Fruit fly (Drosophila melanogaster) whole organism, larva: Measurements from ENCODE around the gene CG31233.

Experiments used
- noc ChIP-seq: fragments of 200-800 bp; sonication (Bioruptor generic); optimal IDR thresholded peaks from 3 replicates; lab custom pipeline; 2019; ENCODE audit warnings: missing biosample characterization, mild to moderate bottlenecking, missing genetic modification characterization, moderate library complexity

CG31233 gene

DNA sequence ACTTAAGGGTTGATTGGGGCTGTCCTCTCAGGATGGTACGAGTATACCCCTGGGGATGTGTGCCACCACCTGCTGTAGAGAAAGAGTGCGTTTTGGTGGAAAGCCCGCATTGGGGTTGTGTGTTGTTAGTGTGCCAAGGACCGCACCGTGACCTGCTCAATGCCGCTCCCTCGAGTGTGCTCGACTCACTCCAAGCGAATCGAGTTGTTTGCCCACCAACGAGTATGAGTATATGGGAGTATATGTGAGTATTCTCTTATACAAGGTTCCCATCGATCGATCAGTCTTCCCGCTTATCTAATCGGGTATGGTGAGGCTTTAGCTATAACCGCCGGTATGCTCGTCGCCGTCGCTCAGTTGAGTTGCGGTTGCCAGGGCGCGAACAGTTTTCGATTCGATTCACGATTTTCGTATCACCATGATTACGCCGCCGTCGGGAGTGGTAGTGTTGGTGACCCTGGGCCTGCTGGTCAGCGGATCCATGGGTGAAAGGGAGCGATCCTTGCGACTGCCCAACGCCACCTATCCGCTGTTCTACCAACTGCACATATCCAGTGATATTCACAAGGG is 9.8 kb upstream of the CG31233 start, which contains the start of gene CG5849:
TSS of gene CG5849 (plus strand) at position 356 of the 570 bp plus-strand sequence.
- TF ChIP-seq noc (tag; lab: Kevin White, UChicago): peak; percentile 30

DNA sequence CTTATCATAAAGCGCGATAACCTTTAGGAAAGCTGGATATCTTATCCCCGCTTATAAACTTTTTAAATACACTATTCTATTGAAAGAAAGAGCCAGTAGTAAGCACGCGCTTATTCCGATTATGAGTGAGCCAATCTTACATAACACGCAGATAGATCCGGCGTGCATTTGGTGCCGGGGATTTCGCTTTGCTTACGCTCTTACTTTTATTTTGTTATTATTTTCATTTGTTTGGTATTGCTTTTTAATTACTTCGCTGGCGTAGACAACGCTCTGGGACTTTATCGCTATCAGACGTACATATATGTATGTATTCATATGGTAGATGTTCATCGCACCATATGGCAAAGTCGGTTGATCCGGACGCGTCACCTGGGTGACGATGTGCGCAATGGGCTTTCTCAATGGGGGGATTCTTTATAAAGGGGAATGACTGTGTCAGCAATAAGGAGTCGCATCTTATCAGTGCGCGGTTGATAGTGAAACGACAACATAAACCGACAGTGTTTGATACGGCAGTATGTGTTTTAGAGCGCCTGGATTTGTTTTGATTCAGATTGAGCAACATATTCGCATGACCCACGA is 8.8 kb upstream of the CG31233 start:
- peak; percentile 37 for TF ChIP-seq noc (tag; lab: Kevin White, UChicago)

DNA sequence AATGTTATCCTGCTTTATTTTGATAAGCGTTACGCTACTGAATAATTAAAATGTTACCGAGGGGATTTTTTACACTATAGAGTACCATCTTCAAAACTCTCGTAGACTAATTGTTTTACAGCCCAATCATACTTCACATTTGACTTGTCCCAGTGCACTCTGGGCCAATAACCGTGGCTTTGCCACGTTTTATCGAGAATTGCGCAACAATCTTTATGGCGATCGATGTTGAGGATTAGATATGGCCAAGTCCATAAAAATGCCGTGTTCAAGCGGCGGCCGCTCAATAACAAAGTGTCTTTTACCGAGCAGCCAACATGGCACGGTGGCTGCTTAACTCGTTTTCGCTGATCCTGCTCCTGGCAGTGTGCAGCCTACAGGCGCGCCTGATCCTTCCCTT is 4.7 kb upstream of the CG31233 start, which contains the start of gene CG31343:
TSS of gene CG31343 (plus strand) at position 279 of the 400 bp plus-strand sequence.
- no peak for TF ChIP-seq noc (tag; lab: Kevin White, UChicago)

DNA sequence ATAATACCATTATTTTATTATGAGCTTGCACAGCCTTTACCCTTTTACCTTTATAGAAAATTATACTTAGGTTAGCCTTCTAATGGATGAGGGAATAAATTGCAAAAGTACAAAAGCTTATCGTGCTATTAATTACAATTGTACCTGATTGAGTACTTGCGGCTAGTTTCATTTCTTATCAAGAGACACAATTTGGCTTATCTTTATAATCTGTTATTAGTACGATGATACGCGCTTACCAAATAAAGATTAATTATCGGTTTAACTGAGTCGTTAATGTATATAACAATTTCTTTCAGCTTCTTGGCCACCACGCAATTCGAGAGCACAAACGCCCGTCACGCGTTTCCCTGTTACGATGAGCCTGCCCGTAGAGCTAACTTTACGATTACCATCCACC is 3.8 kb upstream of the CG31233 start:
- TF ChIP-seq noc (tag; lab: Kevin White, UChicago): no peak

DNA sequence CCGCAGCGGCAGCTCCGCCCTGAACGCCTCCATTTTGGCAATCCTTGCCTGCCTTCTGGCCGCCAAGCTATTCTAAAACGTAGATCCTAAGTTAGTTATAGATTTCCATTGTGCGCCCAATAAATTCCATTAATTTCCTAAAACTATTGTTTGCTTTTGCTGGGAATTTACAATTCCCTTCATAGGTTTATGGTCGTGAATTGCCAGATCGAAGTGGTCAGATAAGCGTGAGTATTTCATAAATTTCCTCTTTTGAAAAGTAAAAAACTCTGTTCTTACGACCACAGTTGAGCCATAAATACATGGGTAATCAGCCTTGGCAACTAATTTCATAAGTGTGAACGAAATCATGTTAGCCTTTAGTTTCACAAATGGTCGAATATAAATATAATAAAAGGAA is 3.4 kb downstream of the CG31233 start:
- peak; percentile 86 for TF ChIP-seq noc (tag; lab: Kevin White, UChicago)

DNA sequence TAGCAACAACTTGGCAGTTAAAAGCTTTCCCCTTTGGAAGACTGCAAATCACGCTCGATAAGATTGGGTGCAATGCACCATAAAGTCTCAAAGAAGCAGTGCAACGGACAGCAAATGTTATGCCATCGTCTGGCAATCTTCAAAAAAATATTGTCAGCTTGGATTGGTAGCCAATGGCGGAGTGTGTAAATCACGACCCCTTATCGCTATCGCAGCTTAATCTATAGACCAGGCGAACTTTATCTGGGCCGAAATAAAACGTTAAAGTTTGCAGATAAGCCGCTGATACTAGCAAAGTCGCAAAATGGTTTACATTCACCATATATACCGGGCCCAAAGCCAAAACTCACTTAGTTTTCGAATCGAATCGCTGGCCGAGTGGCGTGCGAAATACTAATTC is 4.3 kb downstream of the CG31233 start, which contains the start of gene CG31198:
TSS of gene CG31198 (plus strand) at position 351 of the 400 bp plus-strand sequence.
- peak; percentile 37 for TF ChIP-seq noc (tag; lab: Kevin White, UChicago)

DNA sequence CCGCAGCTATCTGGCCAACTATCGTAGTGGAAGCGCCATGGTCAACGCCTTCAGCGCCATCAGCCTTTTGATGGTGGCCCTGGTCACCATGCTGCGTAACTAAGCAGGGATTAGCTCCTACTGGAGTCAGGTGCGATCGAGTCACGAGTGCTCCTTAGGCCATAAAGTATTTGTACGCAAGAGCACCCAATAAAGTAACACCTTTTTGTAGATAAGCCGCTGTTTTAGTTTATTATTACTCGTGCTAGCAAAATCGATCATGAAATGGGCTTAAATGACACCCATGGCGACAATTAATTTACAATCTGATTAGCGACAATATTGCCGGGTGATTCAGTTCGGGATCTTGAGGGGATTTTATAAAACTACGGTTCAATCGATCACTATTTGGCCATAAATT is 7.9 kb downstream of the CG31233 start:
- peak; percentile 20 for TF ChIP-seq noc (tag; lab: Kevin White, UChicago)

DNA sequence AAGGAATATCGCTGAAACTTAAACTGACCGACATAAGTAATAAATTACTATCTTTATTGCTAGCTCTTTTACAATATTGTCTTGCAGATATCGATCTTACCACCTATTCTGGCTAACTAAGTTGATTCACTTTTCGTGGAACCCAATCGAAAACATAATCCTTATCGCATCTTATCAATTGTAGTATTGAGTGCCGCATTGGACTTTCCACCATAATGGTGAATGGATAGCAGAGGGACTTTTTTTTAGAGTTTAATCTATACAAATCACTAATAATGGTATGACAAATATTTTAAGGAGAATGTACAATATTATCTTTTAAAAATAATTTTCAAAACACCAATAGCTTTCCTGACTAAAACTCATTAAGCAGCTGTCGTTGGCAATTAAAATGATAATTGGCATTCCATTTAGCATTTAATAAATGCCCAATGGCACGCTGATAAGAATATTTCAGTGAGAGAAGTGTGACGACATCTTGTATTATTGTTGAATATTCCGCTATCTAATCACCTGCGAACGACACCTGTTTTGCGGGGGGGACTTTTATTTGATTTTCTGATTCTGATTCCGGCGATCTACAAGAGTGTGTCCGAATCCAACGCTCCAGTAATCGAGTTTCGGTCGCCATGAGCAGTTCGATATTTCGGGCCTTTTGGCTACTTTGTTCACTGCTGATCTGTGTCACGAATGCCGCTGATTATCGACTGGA is 8.6 kb downstream of the CG31233 start, which contains the start of gene CG42335:
TSS of gene CG42335 (plus strand) at position 620 of the 712 bp plus-strand sequence.
- peak; percentile 45 for TF ChIP-seq noc (tag; lab: Kevin White, UChicago)

DNA sequence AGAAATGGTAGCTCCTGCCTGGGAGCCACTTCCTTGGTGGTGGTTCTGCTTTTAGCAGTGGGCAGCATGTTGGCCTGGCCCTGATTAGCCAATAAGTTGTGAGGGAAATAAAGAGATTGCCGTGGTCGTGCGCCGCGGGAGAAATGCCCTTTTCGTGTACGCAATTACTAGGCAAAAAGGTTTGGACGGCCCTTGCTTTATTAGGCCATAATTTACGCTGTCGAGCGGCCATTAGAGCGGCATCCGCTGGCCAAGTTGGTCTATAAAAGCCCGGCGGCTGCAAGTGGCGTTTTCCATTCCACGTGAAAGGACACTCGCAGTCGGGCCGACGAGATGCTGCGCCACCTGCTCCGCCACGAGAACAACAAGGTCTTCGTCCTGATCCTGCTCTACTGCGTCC is 19.6 kb downstream of the CG31233 start, which contains the start of gene Burs:
TSS of gene Burs (plus strand) at position 301 of the 400 bp plus-strand sequence.
- TF ChIP-seq noc (tag; lab: Kevin White, UChicago): no peak

DNA sequence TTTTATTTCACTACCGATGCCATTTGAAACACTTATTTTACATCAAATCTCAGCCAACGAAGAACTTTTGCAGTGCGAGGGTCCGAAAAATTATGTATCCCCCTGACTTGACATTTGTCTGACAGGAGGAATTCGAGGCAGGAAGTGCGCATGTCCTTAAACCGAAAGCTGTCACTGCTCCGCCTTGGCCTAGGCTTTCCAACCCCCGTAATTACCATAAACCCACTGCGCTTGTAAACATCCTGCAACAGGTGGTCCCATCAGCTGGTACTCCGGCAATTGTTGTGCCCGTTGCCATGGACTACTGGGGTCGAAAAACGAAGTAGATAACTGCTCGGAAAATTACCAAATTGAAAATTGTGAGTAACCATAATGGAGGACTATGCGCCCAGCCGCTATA is 26.1 kb downstream of the CG31233 start, which contains the start of the genes GABA-B-R2 and CG6800:
TSS of gene GABA-B-R2 (minus strand) at position 75 of the 400 bp plus-strand sequence.
TSS of gene CG6800 (plus strand) at position 373 of the 400 bp plus-strand sequence.
- TF ChIP-seq noc (tag; lab: Kevin White, UChicago): no peak

DNA sequence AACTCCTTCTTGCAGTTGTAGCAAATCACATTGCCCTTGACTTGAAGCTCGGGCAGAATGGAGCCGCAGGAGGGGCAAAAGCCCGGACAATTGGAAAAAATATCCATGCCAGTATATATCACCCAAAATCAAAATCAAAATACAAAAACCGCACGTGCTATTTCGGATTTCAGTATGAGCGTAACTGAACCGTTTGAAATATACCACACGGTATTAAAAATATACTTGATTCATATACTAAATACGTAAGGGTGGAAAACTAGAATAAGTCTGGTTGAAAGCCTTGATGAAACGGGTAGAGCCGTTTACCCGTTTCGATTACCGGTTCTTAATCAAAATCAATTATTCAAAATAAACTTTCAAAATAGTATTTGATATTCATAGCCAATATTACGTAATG is 28.0 kb downstream of the CG31233 start, which contains the start of gene Polr1H:
TSS of gene Polr1H (minus strand) at position 188 of the 400 bp plus-strand sequence.
- TF ChIP-seq noc (tag; lab: Kevin White, UChicago): no peak

DNA sequence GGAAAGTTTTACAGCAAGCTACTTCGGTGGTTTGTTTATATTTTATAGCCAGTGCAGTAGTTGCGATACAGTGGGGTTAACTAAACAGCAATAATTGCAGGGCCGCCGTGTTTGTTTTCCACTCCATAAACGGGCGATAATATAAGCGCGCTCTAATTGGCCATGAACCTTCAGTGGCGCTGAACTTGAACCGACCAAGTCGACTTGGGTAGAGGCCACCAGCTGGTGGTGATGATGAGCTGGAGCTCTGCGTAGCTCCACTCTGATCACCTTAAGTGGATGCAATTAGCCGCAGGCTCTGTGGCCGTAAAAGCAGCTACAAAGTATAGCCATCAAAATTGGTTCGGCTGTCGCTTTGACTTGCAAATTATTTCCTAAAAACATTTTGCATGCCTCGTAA is 30.4 kb downstream of the CG31233 start:
- TF ChIP-seq noc (tag; lab: Kevin White, UChicago): no peak

DNA sequence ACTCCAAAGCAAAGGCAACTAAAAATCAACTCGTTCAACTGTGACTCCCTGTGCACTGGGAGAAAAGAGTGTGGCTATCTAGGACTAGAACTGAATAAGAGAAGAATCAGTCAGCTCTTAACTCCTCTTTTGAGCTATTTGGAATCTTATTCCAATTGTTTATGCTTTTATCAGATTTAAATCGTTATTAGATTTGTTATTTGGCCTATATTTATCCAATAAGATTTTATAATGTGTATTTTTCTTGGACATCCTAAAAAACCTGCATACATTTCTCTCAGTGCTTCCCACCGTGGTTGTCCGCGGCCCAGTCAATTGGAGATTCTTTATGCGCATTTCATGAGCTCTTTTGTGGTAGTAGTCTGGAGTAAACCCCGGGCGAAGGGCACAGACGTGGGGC is 31.8 kb downstream of the CG31233 start:
- peak; percentile 68 for TF ChIP-seq noc (tag; lab: Kevin White, UChicago)

DNA sequence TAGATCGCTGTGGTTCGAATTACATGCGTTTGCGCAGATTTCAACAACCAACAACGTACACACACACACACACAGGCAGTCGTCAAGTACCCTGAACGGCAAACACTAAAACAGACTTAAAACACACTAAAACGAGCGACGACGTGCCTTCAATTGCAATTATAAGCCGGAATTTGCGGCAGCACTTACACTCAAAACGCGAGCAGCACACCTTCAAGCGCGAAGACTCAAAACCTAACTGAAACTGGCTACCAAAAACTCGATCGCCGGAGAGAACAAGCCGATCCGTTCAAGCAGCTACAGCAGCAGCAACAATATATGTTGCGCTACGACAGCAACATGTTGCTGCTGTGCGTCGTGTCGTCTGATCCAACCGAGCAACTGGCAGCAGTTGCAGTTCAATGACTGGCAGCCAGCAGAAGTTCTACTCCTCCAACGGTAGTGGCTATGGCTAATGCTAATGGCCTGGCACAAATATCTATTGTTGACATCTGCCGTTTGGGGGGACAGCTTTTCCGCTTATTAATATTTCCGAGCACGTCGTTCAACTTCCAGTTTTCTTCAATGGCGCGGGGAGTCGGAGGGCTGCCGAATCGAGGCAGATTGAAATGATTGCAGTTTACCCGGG is 32.8 kb downstream of the CG31233 start, which contains the start of gene tsl:
TSS of gene tsl (minus strand) at position 242 of the 628 bp plus-strand sequence.
- TF ChIP-seq noc (tag; lab: Kevin White, UChicago): no peak

DNA sequence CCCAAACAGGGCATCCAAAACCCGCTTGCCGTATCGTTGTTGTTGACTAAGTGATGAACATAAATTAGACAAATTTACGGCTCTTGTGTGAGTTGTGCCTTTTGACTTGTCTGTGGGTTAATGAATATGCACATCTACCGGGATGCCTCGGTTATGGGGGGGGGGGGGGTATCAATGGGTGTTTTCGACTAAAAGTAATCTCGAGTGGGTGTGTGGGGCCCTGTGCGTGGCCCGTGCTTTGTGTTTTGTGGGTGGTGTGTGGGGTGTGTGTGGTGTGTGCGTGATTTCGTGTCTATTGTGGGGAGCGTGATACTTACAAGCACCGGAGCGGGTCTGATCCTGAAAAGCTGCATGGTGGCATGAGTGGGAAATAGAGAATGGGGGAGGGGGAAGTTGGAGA is 40.7 kb downstream of the CG31233 start:
- no peak for TF ChIP-seq noc (tag; lab: Kevin White, UChicago)
